Worm (Caenorhabditis elegans) whole organism, L1 larva: ENCODE results near the gene K04C2.8.

ENCODE experiments used
- ama-1 ChIP-seq: fragments of 150-350 bp; optimal IDR thresholded peaks from 2 replicates; lab custom pipeline; 2014
- elt-2 ChIP-seq: sonication (generic microtip); optimal IDR thresholded peaks from 2 replicates; lab custom pipeline; 2016; ENCODE audit warnings: missing genetic modification characterization, mild to moderate bottlenecking, inconsistent platforms, missing compliant biosample characterization, missing genetic modification reagents
- fkh-10 ChIP-seq: sonication (generic microtip); optimal IDR thresholded peaks from 2 replicates; lab custom pipeline; 2017; ENCODE audit warnings: missing biosample characterization, missing genetic modification reagents, missing genetic modification characterization
- lin-13 ChIP-seq: fragments of 150-350 bp; optimal IDR thresholded peaks from 2 replicates; lab custom pipeline; 2014; ENCODE audit warnings: missing biosample characterization, missing genetic modification reagents, missing genetic modification characterization
- lin-35 ChIP-seq, 2 experiments: fragments of 150-350 bp; optimal IDR thresholded peaks; 2 replicates each; lab custom pipeline; 2014; ENCODE audit warnings: missing biosample characterization in 2 of 2, missing genetic modification characterization in 2 of 2, missing genetic modification reagents in 2 of 2
- lir-3 ChIP-seq: sonication (generic microtip); optimal IDR thresholded peaks from 2 replicates; lab custom pipeline; 2016; ENCODE audit warnings: mild to moderate bottlenecking, missing genetic modification characterization, moderate library complexity, missing compliant biosample characterization; ENCODE audit not compliant: poor library complexity
- lsy-2 ChIP-seq, 2 experiments: fragments of 150-350 bp; optimal IDR thresholded peaks; 2 replicates each; lab custom pipeline; 2014; ENCODE audit warnings: missing biosample characterization in 2 of 2, missing genetic modification characterization in 2 of 2
- nhr-11 ChIP-seq: fragments of 150-350 bp; optimal IDR thresholded peaks from 2 replicates; lab custom pipeline; 2014; ENCODE audit warnings: missing biosample characterization, missing genetic modification characterization
- nhr-71 ChIP-seq: sonication (generic microtip); optimal IDR thresholded peaks from 2 replicates; lab custom pipeline; 2016; ENCODE audit warnings: mild to moderate bottlenecking, missing genetic modification characterization, moderate library complexity, missing compliant biosample characterization
- nhr-77 ChIP-seq: fragments of 150-350 bp; optimal IDR thresholded peaks from 2 replicates; lab custom pipeline; 2014; ENCODE audit warnings: missing biosample characterization, missing genetic modification characterization
- zip-4 ChIP-seq: fragments of 200-800 bp; sonication (Bioruptor generic); optimal IDR thresholded peaks from 2 replicates; lab custom pipeline; 2018; ENCODE audit warnings: mild to moderate bottlenecking, missing genetic modification characterization, moderate library complexity, missing compliant biosample characterization

ce11 chrIII:6888999-6889824 lies 19.1 kb downstream of the K04C2.8 start, which contains the start of the genes brd-1 and K04C2.2:
- TF ChIP-seq nhr-71 (tag; lab: Kevin White, UChicago) (peak; percentile 24), lin-35 (GFP tag; optimal IDR thresholded peaks at IDR 0.05; lab: Kevin White, UChicago) (peak; percentile 57 to 87), nhr-77 (tag; lab: Kevin White, UChicago) (no peak), lin-13 (no peak), lir-3 (tag; lab: Kevin White, UChicago) (no peak), nhr-11 (tag; lab: Kevin White, UChicago) (no peak), fkh-10 (GFP tag; lab: Kevin White, UChicago) (no peak), lsy-2 (tag; optimal IDR thresholded peaks at IDR 0.05; lab: Kevin White, UChicago) (peak in 1 of 2 experiments; percentile 63), zip-4 (no peak), ama-1 (lab: Kevin White, UChicago) (no peak), elt-2 (tag; lab: Kevin White, UChicago) (no peak)
